ENCODE assay signal across 2 fruit fly cellular contexts in the genomic region with DNA sequence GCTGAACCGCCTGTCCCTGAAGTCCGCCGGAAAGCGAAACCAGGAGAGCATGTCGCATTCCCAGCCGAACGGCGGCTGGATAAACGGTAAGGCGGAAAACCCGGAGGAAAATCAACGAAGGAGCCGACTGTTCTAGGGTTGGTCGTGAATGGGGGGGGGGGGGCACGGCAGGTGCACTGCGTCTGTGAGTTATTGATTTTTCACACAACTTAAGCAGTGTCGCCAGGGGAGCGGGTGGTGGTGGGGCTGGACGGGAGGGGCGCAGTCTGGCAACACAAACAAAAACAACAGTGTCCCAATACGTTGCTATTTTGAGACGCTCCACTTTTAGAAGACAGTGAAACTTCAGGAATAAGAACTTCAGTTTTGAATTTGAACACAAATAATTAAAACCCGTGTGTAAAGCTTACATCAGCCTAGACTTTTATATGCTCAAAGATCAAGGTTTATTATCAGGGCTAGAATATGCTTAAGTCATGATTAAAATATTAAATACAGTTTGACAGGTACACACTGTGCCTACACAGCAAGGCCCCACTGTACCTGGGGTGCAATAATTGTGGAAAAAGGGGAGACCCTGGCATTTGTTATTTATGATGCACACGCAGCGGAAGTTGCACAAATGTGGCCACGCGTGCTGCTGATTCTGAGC.
TF ChIP-seq lines count a peak whose summit lies in the region.

No protein-coding gene starts in this region.

TF ChIP-seq in whole organism, embryonic, 481 proteins besides CTCF, POLR2A, EP300 and RAD21 (continued from another document and continues in another):
- TF ChIP-seq tio (GFP tag; optimal IDR thresholded peaks at IDR 0.05; lab: Kevin White, UChicago) (peak; percentile 1), oc (tag; optimal IDR thresholded peaks at IDR 0.05; lab: Kevin White, UChicago) (peak; percentile 39), Sin3A (optimal IDR thresholded peaks at IDR 0.05; lab: Kevin White, UChicago) (no peak), Hmr (GFP tag; optimal IDR thresholded peaks at IDR 0.05; lab: Kevin White, UChicago) (peak; percentile 30), CG14050 (GFP tag; IDR thresholded peaks at IDR 0.05; lab: Robert Waterston, UW) (peak; percentile 68), fd64A (GFP tag; optimal IDR thresholded peaks at IDR 0.05; lab: Kevin White, UChicago) (peak; percentile 57), Fer3 (tag; optimal IDR thresholded peaks at IDR 0.05; lab: Kevin White, UChicago) (peak; percentile 65), CG18262 (tag; optimal IDR thresholded peaks at IDR 0.05; lab: Kevin White, UChicago) (peak; percentile 81), dm (GFP tag; optimal IDR thresholded peaks at IDR 0.05; lab: Kevin White, UChicago) (no peak), CG18476 (GFP tag; optimal IDR thresholded peaks at IDR 0.05; lab: Kevin White, UChicago) (peak; percentile 50), Antp (GFP tag; optimal IDR thresholded peaks at IDR 0.05; lab: Kevin White, UChicago) (peak; percentile 55), Doc2 (GFP tag; IDR thresholded peaks at IDR 0.05; lab: Robert Waterston, UW) (no peak), hb (GFP tag; IDR thresholded peaks at IDR 0.05; lab: Robert Waterston, UW; ENCODE audit: partially characterized antibody) (no peak), CG11247 (GFP tag; IDR thresholded peaks at IDR 0.05; lab: Robert Waterston, UW) (peak; percentile 56; the same call in 1 of the 2 replicates), CG8765 (GFP tag; IDR thresholded peaks at IDR 0.05; lab: Robert Waterston, UW) (peak; percentile 43; the same call in 1 of the 2 replicates), H15 (GFP tag; IDR thresholded peaks at IDR 0.05; lab: Robert Waterston, UW) (peak; percentile 76), CG16815 (GFP tag; optimal IDR thresholded peaks at IDR 0.05; lab: Kevin White, UChicago) (peak; percentile 35), sd (tag; optimal IDR thresholded peaks at IDR 0.05; lab: Kevin White, UChicago) (no peak), Drgx (GFP tag; IDR thresholded peaks at IDR 0.05; lab: Robert Waterston, UW) (peak; percentile 87), B-H2 (GFP tag; optimal IDR thresholded peaks at IDR 0.05; lab: Kevin White, UChicago) (no peak), NC2β (GFP tag; optimal IDR thresholded peaks at IDR 0.05; lab: Kevin White, UChicago) (peak; percentile 23), CG33557 (GFP tag; optimal IDR thresholded peaks at IDR 0.05; lab: Kevin White, UChicago) (peak; percentile 10), otp (GFP tag; IDR thresholded peaks at IDR 0.05; lab: Robert Waterston, UW) (peak; percentile 76), CG13624 (GFP tag; optimal IDR thresholded peaks at IDR 0.05; lab: Kevin White, UChicago) (no peak), CG10147 (GFP tag; optimal IDR thresholded peaks at IDR 0.05; lab: Kevin White, UChicago) (peak; percentile 45), slp2 (GFP tag; optimal IDR thresholded peaks at IDR 0.05; lab: Kevin White, UChicago) (peak; percentile 12), bbx (GFP tag; IDR thresholded peaks at IDR 0.05; lab: Robert Waterston, UW; ENCODE audit: partially characterized antibody) (no peak), CG13123 (GFP tag; optimal IDR thresholded peaks at IDR 0.05; lab: Kevin White, UChicago) (peak; percentile 33), btn (GFP tag; optimal IDR thresholded peaks at IDR 0.05; lab: Kevin White, UChicago) (peak; percentile 2), pb (GFP tag; optimal IDR thresholded peaks at IDR 0.05; lab: Kevin White, UChicago) (no peak), CG14965 (GFP tag; optimal IDR thresholded peaks at IDR 0.05; lab: Kevin White, UChicago; ENCODE audit: borderline replicate concordance) (no peak), org-1 (GFP tag; optimal IDR thresholded peaks at IDR 0.05; lab: Kevin White, UChicago) (peak; percentile 8), Dref (GFP tag; IDR thresholded peaks at IDR 0.05; lab: Robert Waterston, UW) (no peak), ac (GFP tag; optimal IDR thresholded peaks at IDR 0.05; lab: Kevin White, UChicago) (peak; percentile 22), row (GFP tag; IDR thresholded peaks at IDR 0.05; lab: Robert Waterston, UW) (peak; percentile 92), CG34224 (GFP tag; IDR thresholded peaks at IDR 0.05; lab: Robert Waterston, UW; ENCODE audit: partially characterized antibody) (no peak), CG4707 (GFP tag; optimal IDR thresholded peaks at IDR 0.05; lab: Kevin White, UChicago) (peak; percentile 55), lov (optimal IDR thresholded peaks at IDR 0.05; lab: Kevin White, UChicago) (no peak), lov (GFP tag; IDR thresholded peaks at IDR 0.05; lab: Robert Waterston, UW) (no peak), bsh (GFP tag; optimal IDR thresholded peaks at IDR 0.05; lab: Kevin White, UChicago) (peak; percentile 60 to 84), CG17328 (GFP tag; IDR thresholded peaks at IDR 0.05; lab: Robert Waterston, UW) (peak; percentile 84), wek (GFP tag; optimal IDR thresholded peaks at IDR 0.05; lab: Kevin White, UChicago) (peak; percentile 45), CG4360 (GFP tag; IDR thresholded peaks at IDR 0.05; lab: Robert Waterston, UW) (peak; percentile 40; the same call in 1 of the 2 replicates), nerfin-1 (tag; optimal IDR thresholded peaks at IDR 0.05; lab: Kevin White, UChicago) (peak; percentile 57), Ptx1 (GFP tag; IDR thresholded peaks at IDR 0.05; lab: Robert Waterston, UW) (peak; percentile 77), CG10366 (GFP tag; IDR thresholded peaks at IDR 0.05; lab: Robert Waterston, UW) (peak; percentile 82), zen2 (GFP tag; IDR thresholded peaks at IDR 0.05; lab: Robert Waterston, UW; ENCODE audit: partially characterized antibody) (no peak), HmgZ (tag; optimal IDR thresholded peaks at IDR 0.05; lab: Kevin White, UChicago) (no peak), CG8924 (tag; optimal IDR thresholded peaks at IDR 0.05; lab: Kevin White, UChicago) (peak; percentile 62), CG31224 (GFP tag; IDR thresholded peaks at IDR 0.05; lab: Robert Waterston, UW) (no peak; the same call in 1 of the 2 replicates), CG10431 (GFP tag; optimal IDR thresholded peaks at IDR 0.05; lab: Kevin White, UChicago) (no peak), gem (tag; optimal IDR thresholded peaks at IDR 0.05; lab: Kevin White, UChicago) (peak; percentile 83), dmrt11E (tag; optimal IDR thresholded peaks at IDR 0.05; lab: Kevin White, UChicago) (peak; percentile 67), Fer2 (tag; optimal IDR thresholded peaks at IDR 0.05; lab: Kevin White, UChicago) (peak; percentile 42), CG17612 (GFP tag; IDR thresholded peaks at IDR 0.05; lab: Robert Waterston, UW) (0 out of 2 replicates have a peak, but pooled peaks have one; percentile 8), ci (GFP tag; IDR thresholded peaks at IDR 0.05; lab: Robert Waterston, UW) (peak; percentile 92), CG2120 (GFP tag; optimal IDR thresholded peaks at IDR 0.05; lab: Kevin White, UChicago) (peak; percentile 30), E2f2 (GFP tag; IDR thresholded peaks at IDR 0.05; lab: Robert Waterston, UW) (peak; percentile 39), CG3407 (GFP tag; optimal IDR thresholded peaks at IDR 0.05; lab: Kevin White, UChicago) (peak; percentile 66), MTF-1 (GFP tag; optimal IDR thresholded peaks at IDR 0.05; lab: Kevin White, UChicago; ENCODE audit: borderline replicate concordance) (peak; percentile 43)

TF ChIP-seq in whole organism, prepupa, 60 proteins besides CTCF, POLR2A, EP300 and RAD21 (continued from another document):
- peak; percentile 81 for TF ChIP-seq CG10631 (GFP tag; optimal IDR thresholded peaks at IDR 0.05; lab: Kevin White, UChicago)
- TF ChIP-seq fd85E (GFP tag; optimal IDR thresholded peaks at IDR 0.05; lab: Kevin White, UChicago): peak; percentile 52
- peak; percentile 75 for TF ChIP-seq CG6808 (GFP tag; optimal IDR thresholded peaks at IDR 0.05; lab: Kevin White, UChicago)
- TF ChIP-seq Ets21C (GFP tag; optimal IDR thresholded peaks at IDR 0.05; lab: Kevin White, UChicago): peak; percentile 77
- TF ChIP-seq Hr38 (GFP tag; optimal IDR thresholded peaks at IDR 0.05; lab: Kevin White, UChicago): no peak
- TF ChIP-seq CG10669 (GFP tag; optimal IDR thresholded peaks at IDR 0.05; lab: Kevin White, UChicago): peak; percentile 77
- no peak for TF ChIP-seq Eip93F (GFP tag; optimal IDR thresholded peaks at IDR 0.05; lab: Kevin White, UChicago)
- TF ChIP-seq CG3032 (tag; optimal IDR thresholded peaks at IDR 0.05; lab: Kevin White, UChicago): peak; percentile 66
- peak; percentile 89 for TF ChIP-seq CG6163 (GFP tag; IDR thresholded peaks at IDR 0.05; lab: Robert Waterston, UW)
- peak; percentile 63 for TF ChIP-seq Lpt (GFP tag; optimal IDR thresholded peaks at IDR 0.05; lab: Kevin White, UChicago)
- TF ChIP-seq CG7368 (GFP tag; optimal IDR thresholded peaks at IDR 0.05; lab: Kevin White, UChicago): peak; percentile 63
- peak; percentile 74 for TF ChIP-seq CG11902 (GFP tag; optimal IDR thresholded peaks at IDR 0.05; lab: Kevin White, UChicago)
